Fruit fly (Drosophila melanogaster): Measurements from ENCODE around the gene CG9953.

- TF ChIP-seq CG9948 (tag; optimal IDR thresholded peaks at IDR 0.05) (no peak), D1 (tag; optimal IDR thresholded peaks at IDR 0.05) (no peak), CG12605 (GFP tag; IDR thresholded peaks at IDR 0.05) (no peak), rn (GFP tag; IDR thresholded peaks at IDR 0.05) (no peak), CG14655 (GFP tag; optimal IDR thresholded peaks at IDR 0.05) (no peak), Ets98B (GFP tag; IDR thresholded peaks at IDR 0.05) (no peak), CG13204 (GFP tag; optimal IDR thresholded peaks at IDR 0.05) (no peak), Snoo (tag; optimal IDR thresholded peaks at IDR 0.05) (no peak), CG32121 (GFP tag; IDR thresholded peaks at IDR 0.05) (no peak), CG8301 (tag; optimal IDR thresholded peaks at IDR 0.05) (no peak), CG4496 (GFP tag; IDR thresholded peaks at IDR 0.05) (no peak)
Observed at dm6 chr3L:6975875-6976274, 6.4 kb downstream of the CG9953 start.

All from whole organism, pupa.